Worm (Caenorhabditis elegans) whole organism, mixed stage, embryonic: ENCODE results near the gene F38A1.6.

Experiments used
- M03D4.4 ChIP-seq: sonication (generic microtip); optimal IDR thresholded peaks from 2 replicates; lab custom pipeline; 2017; ENCODE audit warnings: mild to moderate bottlenecking, missing genetic modification characterization, missing compliant biosample characterization
- pha-4 ChIP-seq: fragments of 150-350 bp; optimal IDR thresholded peaks from 2 replicates; lab custom pipeline; 2018; ENCODE audit warnings: missing biosample characterization, missing genetic modification reagents, missing genetic modification characterization

DNA sequence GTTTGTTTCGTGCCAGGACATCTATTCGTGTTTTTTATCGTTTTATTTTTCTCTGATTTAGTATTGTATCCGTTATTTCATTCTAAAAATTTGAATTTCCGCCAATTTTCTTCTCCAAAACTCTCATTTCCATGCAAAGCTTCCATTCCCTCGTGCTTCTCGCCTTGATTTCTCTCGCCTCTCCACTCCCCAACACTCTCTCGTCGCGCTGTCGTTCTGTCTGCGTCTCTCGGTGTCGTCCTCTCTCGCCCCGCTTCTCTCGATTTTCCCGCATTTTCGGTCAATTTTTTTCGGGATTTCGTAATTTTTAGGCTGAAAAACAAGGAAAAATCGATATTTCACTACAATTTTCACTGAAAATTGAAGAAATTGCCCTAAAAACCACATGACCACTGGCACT, 22.9 kb downstream of the F38A1.6 start, which contains the start of gene C09E9.1:
- TF ChIP-seq M03D4.4 (tag; lab: Kevin White, UChicago), result no peak
- no peak for TF ChIP-seq pha-4 (tag; lab: Kevin White, UChicago)
